Fruit fly (Drosophila melanogaster): ENCODE measurements around the gene lz.
A peak's percentile ranks its signal among the peaks of the same experiment; 100 is the strongest.

The lz gene

dm6 chrX:9284024-9284738 lies at the start of gene lz:
Gene lz, plus strand, starts transcription at chrX:9284649.
- TF ChIP-seq Snoo (tag; optimal IDR thresholded peaks at IDR 0.05) (no peak), CG32121 (GFP tag; IDR thresholded peaks at IDR 0.05) (no peak), CG12605 (GFP tag; IDR thresholded peaks at IDR 0.05) (peak; percentile 28; the same call in 1 of the 2 replicates), CG10348 (GFP tag; IDR thresholded peaks at IDR 0.05) (no peak), CG15710 (tag; optimal IDR thresholded peaks at IDR 0.05) (no peak)

DNA sequence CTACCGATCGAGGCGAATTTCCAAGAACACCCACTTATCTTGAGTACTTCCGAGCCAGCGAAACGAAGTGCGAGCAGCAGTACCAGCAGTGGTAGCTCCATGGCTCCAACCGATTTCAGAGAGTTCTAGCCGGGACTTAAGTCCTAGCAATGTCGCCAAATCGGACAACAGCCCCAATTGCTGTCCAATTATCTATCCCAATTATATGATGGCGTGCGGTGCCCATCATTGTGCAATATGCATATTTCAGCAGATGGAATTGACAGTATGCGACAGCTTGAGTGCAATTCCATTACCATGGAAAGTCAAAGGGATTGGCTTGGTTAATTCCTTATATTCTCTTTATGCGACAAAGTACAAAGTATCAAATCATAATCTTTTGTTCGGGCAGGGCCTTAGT lies 48.0 kb upstream of the lz start, which contains the start of gene Ir8a:
Gene Ir8a, minus strand, starts transcription at position 101 of the 400 bp plus-strand sequence.
- TF ChIP-seq CG8159 (tag; optimal IDR thresholded peaks at IDR 0.05) (no peak), CG34367 (tag; optimal IDR thresholded peaks at IDR 0.05) (no peak), CG12605 (GFP tag; IDR thresholded peaks at IDR 0.05) (no peak), CG8301 (tag; optimal IDR thresholded peaks at IDR 0.05) (no peak), fd96Ca (GFP tag; IDR thresholded peaks at IDR 0.05) (no peak), CG10348 (GFP tag; IDR thresholded peaks at IDR 0.05) (no peak), CG13204 (GFP tag; optimal IDR thresholded peaks at IDR 0.05) (no peak), Pif1A (GFP tag; optimal IDR thresholded peaks at IDR 0.05) (no peak), Snoo (tag; optimal IDR thresholded peaks at IDR 0.05) (no peak), CG14655 (GFP tag; optimal IDR thresholded peaks at IDR 0.05) (no peak), CG15710 (tag; optimal IDR thresholded peaks at IDR 0.05) (no peak), Ets98B (GFP tag; IDR thresholded peaks at IDR 0.05) (no peak), CG4496 (GFP tag; IDR thresholded peaks at IDR 0.05) (no peak), CG32121 (GFP tag; IDR thresholded peaks at IDR 0.05) (no peak), CG17806 (tag; optimal IDR thresholded peaks at IDR 0.05) (no peak), D1 (tag; optimal IDR thresholded peaks at IDR 0.05) (no peak), Pif1B (GFP tag; optimal IDR thresholded peaks at IDR 0.05) (no peak), rn (GFP tag; IDR thresholded peaks at IDR 0.05) (no peak)

DNA sequence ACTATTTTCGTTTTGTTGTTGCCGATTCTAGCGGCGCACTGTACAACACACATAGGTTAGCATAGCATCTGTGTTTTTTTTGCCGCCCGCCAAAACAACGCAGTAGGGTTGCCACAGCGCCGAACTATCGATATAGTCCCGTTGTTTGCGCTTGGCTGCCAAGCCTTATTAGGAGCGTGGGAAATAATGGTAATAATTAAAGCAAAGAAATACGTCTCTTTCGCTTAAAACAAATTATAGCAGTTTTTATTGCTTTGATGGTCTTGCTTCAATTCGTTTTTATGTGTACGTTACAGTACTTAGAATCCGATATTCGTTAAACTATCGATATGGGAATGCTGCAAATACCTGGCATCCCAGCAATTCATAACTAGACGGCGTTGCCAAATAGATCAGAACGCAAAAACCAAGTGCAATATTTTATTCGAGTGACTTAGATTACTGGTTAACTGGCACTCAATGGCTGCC lies 41.0 kb upstream of the lz start, which contains the start of the genes mxc and Larp7:
Gene mxc, minus strand, starts transcription at position 51 of the 468 bp plus-strand sequence.
Gene Larp7, plus strand, starts transcription at position 401 of the 468 bp plus-strand sequence.
- TF ChIP-seq fd96Ca (GFP tag; IDR thresholded peaks at IDR 0.05): peak; percentile 47; the same call in 1 of the 3 replicates
- no peak for TF ChIP-seq D1 (tag; optimal IDR thresholded peaks at IDR 0.05)
- TF ChIP-seq CG12605 (GFP tag; IDR thresholded peaks at IDR 0.05): no peak
- no peak for TF ChIP-seq CG34367 (tag; optimal IDR thresholded peaks at IDR 0.05)
- TF ChIP-seq rn (GFP tag; IDR thresholded peaks at IDR 0.05): no peak
- peak; percentile 13 for TF ChIP-seq CG9948 (tag; optimal IDR thresholded peaks at IDR 0.05)
- TF ChIP-seq CG15710 (tag; optimal IDR thresholded peaks at IDR 0.05): peak; percentile 53
- peak; percentile 9 for TF ChIP-seq CG17806 (tag; optimal IDR thresholded peaks at IDR 0.05)
- TF ChIP-seq CG8159 (tag; optimal IDR thresholded peaks at IDR 0.05): no peak
- TF ChIP-seq Pif1A (GFP tag; optimal IDR thresholded peaks at IDR 0.05): no peak
- TF ChIP-seq Ets98B (GFP tag; IDR thresholded peaks at IDR 0.05): 0 out of 2 replicates have a peak, but pooled peaks have one; percentile 9
- TF ChIP-seq CG8301 (tag; optimal IDR thresholded peaks at IDR 0.05): no peak
- no peak for TF ChIP-seq Pif1B (GFP tag; optimal IDR thresholded peaks at IDR 0.05)

DNA sequence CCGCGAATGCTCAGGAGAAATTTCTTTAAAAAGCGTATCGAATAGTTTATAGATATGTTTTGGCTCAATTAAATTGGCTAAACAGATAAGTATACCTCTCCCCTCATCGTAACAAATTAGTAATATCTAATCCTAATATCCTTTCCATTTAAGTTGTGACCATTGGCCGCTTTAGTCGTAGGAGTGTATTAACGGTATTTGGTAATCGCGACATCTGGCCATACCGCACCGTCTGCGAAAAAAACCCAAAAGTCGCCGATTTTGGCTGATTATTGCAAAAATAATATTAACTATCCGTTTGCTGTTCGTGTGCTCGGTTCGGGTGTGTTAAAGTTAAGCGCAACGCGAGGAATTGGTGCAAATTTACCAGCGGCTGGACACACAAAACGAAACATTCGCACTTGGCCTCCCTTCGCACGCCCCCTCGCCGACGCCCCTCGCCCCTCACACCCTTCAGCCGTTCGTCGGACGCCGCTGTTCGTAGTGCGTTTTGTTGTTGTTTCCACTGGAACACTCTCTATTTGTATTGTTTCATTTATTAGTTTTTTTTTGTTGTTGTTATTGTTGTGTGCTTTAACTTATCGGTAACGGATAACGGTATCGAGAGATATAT lies 37.2 kb upstream of the lz start, which contains the start of the genes amx and Dsor1:
Gene amx, minus strand, starts transcription at position 166 of the 613 bp plus-strand sequence.
Gene Dsor1, plus strand, starts transcription at position 172 of the 613 bp plus-strand sequence.
- TF ChIP-seq CG14655 (GFP tag; optimal IDR thresholded peaks at IDR 0.05): no peak
- TF ChIP-seq CG8301 (tag; optimal IDR thresholded peaks at IDR 0.05): no peak
- TF ChIP-seq CG8159 (tag; optimal IDR thresholded peaks at IDR 0.05): no peak
- TF ChIP-seq fd96Ca (GFP tag; IDR thresholded peaks at IDR 0.05): no peak
- TF ChIP-seq EcR (GFP tag; optimal IDR thresholded peaks at IDR 0.05): no peak
- no peak for TF ChIP-seq Pif1B (GFP tag; optimal IDR thresholded peaks at IDR 0.05)
- TF ChIP-seq CG13204 (GFP tag; optimal IDR thresholded peaks at IDR 0.05): no peak
- no peak for TF ChIP-seq CG32121 (GFP tag; IDR thresholded peaks at IDR 0.05)
- no peak for TF ChIP-seq Snoo (tag; optimal IDR thresholded peaks at IDR 0.05)
- TF ChIP-seq Pif1A (GFP tag; optimal IDR thresholded peaks at IDR 0.05): no peak
- TF ChIP-seq CG10348 (GFP tag; IDR thresholded peaks at IDR 0.05): no peak
- TF ChIP-seq CG15710 (tag; optimal IDR thresholded peaks at IDR 0.05): no peak
- TF ChIP-seq rn (GFP tag; IDR thresholded peaks at IDR 0.05): no peak
- no peak for TF ChIP-seq CG9948 (tag; optimal IDR thresholded peaks at IDR 0.05)
- no peak for TF ChIP-seq gl (tag; optimal IDR thresholded peaks at IDR 0.05)
- TF ChIP-seq Ets98B (GFP tag; IDR thresholded peaks at IDR 0.05): no peak
- no peak for TF ChIP-seq CG12605 (GFP tag; IDR thresholded peaks at IDR 0.05)
- TF ChIP-seq CG17806 (tag; optimal IDR thresholded peaks at IDR 0.05): no peak
- TF ChIP-seq CG4496 (GFP tag; IDR thresholded peaks at IDR 0.05): no peak
- TF ChIP-seq CG34367 (tag; optimal IDR thresholded peaks at IDR 0.05): no peak

dm6 chrX:9248040-9248439 lies 36.4 kb upstream of the lz start:
- TF ChIP-seq rn (GFP tag; IDR thresholded peaks at IDR 0.05) (no peak), gl (tag; optimal IDR thresholded peaks at IDR 0.05) (no peak), CG34367 (tag; optimal IDR thresholded peaks at IDR 0.05) (peak; percentile 36), Snoo (tag; optimal IDR thresholded peaks at IDR 0.05) (no peak), CG13204 (GFP tag; optimal IDR thresholded peaks at IDR 0.05) (no peak), D1 (tag; optimal IDR thresholded peaks at IDR 0.05) (no peak), fd96Ca (GFP tag; IDR thresholded peaks at IDR 0.05) (no peak), CG10348 (GFP tag; IDR thresholded peaks at IDR 0.05) (no peak), CG14655 (GFP tag; optimal IDR thresholded peaks at IDR 0.05) (no peak), CG9948 (tag; optimal IDR thresholded peaks at IDR 0.05) (peak; percentile 31), Pif1B (GFP tag; optimal IDR thresholded peaks at IDR 0.05) (peak; percentile 29), Ets98B (GFP tag; IDR thresholded peaks at IDR 0.05) (peak; percentile 33; the same call in 1 of the 2 replicates), EcR (GFP tag; optimal IDR thresholded peaks at IDR 0.05) (no peak), CG32121 (GFP tag; IDR thresholded peaks at IDR 0.05) (no peak), CG17806 (tag; optimal IDR thresholded peaks at IDR 0.05) (peak; percentile 53), Pif1A (GFP tag; optimal IDR thresholded peaks at IDR 0.05) (no peak), CG15710 (tag; optimal IDR thresholded peaks at IDR 0.05) (peak; percentile 52), CG12605 (GFP tag; IDR thresholded peaks at IDR 0.05) (peak; percentile 64), CG4496 (GFP tag; IDR thresholded peaks at IDR 0.05) (peak; percentile 65; the same call in 2 of the 3 replicates), CG8159 (tag; optimal IDR thresholded peaks at IDR 0.05) (peak; percentile 58), CG8301 (tag; optimal IDR thresholded peaks at IDR 0.05) (peak; percentile 58)

Data from whole organism, pupa.